Worm (Caenorhabditis elegans): ENCODE measurements around the gene srh-38.

The srh-38 gene

DNA sequence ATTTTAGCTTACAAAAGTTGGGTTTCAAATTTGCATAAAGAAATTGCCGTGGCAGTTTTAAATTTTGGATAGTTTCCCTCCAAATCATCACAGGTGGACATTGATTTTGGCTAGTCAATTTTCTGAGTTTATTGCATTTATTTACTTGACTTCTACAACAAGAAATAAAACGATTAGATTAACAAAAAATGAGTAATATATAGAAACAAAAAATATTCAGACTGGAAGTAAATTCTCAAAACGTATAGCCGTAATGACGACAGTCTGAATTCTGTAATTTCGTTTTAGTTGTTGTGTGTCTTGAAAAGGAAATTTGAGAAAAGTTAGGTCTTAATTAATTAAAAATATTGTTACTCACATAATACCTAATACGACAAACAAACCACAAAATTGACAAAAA, 16.0 kb upstream of the srh-38 start, which contains the start of gene srw-141:
srw-141 (minus strand) TSS at position 101 of the 400 bp plus-strand sequence.
- no peak for TF ChIP-seq lin-15B (tag; optimal IDR thresholded peaks at IDR 0.05)
- TF ChIP-seq fkh-10 (GFP tag; optimal IDR thresholded peaks at IDR 0.05) = no peak
- TF ChIP-seq fkh-2 (tag; optimal IDR thresholded peaks at IDR 0.05) = no peak
- TF ChIP-seq nhr-77 (tag; optimal IDR thresholded peaks at IDR 0.05) = no peak
- no peak for TF ChIP-seq ceh-16 (tag; optimal IDR thresholded peaks at IDR 0.05)
- TF ChIP-seq lin-39 (tag; optimal IDR thresholded peaks at IDR 0.05) = no peak
- TF ChIP-seq R02D3.7 (tag; optimal IDR thresholded peaks at IDR 0.05) = no peak
- TF ChIP-seq unc-39 (tag; optimal IDR thresholded peaks at IDR 0.05) = no peak
- no peak for TF ChIP-seq mdl-1 (tag; optimal IDR thresholded peaks at IDR 0.05)
- TF ChIP-seq nhr-11 (tag; optimal IDR thresholded peaks at IDR 0.05) = no peak
- TF ChIP-seq sea-2 (GFP tag; optimal IDR thresholded peaks at IDR 0.05) = no peak
- no peak for TF ChIP-seq zag-1 (tag; optimal IDR thresholded peaks at IDR 0.05)
- TF ChIP-seq hmg-11 (tag; optimal IDR thresholded peaks at IDR 0.05) = no peak

DNA sequence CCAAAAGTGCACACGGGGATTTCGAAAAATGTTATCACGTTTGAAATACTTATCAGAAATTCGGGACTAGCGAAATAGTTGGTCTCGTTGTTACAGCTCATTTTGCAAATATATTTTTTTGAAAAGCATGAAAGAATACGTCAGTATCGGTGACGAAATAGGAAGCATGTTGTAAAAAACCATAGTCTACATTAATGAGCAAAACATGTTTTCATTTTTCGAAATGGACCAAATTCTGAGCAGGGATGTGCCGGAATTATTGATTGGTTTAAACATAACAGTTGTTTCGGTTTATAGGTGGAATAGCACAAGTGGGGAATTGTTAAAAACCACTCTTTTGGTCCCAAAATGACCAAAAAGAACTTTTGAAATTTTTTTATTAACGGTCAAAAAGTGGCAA, 11.6 kb upstream of the srh-38 start, which contains the start of gene srh-247:
srh-247 (minus strand) TSS at position 101 of the 400 bp plus-strand sequence.
- TF ChIP-seq egl-27 (tag; optimal IDR thresholded peaks at IDR 0.05) = no peak
- no peak for TF ChIP-seq nhr-28 (tag; optimal IDR thresholded peaks at IDR 0.05)
- TF ChIP-seq eor-1 (tag; optimal IDR thresholded peaks at IDR 0.05) = no peak
- TF ChIP-seq nhr-67 (tag; optimal IDR thresholded peaks at IDR 0.05) = no peak
- TF ChIP-seq fos-1 (tag; optimal IDR thresholded peaks at IDR 0.05) = no peak
- TF ChIP-seq elt-2 (tag; optimal IDR thresholded peaks at IDR 0.05) = no peak

DNA sequence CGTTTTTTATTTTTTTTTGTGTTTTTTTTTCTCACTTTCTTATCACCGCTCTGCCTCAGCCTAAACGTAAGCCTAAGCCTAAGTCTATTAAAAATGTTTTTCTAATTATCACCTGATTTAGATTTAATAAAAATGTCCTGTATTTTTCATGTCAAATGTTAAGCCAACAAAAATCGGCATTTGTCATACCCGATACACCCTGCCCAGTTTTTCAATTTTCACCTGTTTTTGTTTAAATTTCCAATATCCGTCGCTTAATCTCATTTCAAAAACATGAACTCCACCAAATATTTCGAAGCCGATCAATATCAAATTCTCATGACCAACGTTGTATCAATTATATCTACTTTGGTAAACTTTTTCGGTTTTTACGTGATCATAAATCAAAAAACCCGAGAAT, 8.8 kb upstream of the srh-38 start, which contains the start of gene C31B8.1:
C31B8.1 (plus strand) TSS at position 301 of the 400 bp plus-strand sequence.
- TF ChIP-seq ztf-11 (tag; optimal IDR thresholded peaks at IDR 0.05) (no peak), mml-1 (tag; optimal IDR thresholded peaks at IDR 0.05) (no peak)

DNA sequence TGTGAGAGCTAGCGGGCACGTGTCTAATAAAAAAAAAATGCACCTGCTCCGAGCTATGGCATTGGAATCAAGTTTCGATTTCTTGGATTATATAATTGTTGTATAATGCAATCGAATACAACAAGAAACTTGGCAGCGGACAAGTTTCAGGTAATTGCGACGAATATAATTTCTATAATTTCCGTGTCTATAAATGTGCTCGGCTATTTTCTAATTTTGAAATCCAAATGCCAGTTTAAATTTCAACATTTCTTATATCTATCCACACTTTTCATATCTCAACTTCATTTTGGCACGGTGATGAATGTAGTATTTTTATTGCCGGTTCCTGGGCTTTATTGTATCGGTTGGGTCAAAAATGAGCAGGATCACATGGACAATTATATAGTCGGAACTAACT, 7.3 kb upstream of the srh-38 start, which contains the start of gene C31B8.16:
C31B8.16 (plus strand) TSS at position 301 of the 400 bp plus-strand sequence.
- TF ChIP-seq nhr-23 (tag; optimal IDR thresholded peaks at IDR 0.05) (no peak), skn-1 (tag; optimal IDR thresholded peaks at IDR 0.05) (no peak), lin-39 (tag; optimal IDR thresholded peaks at IDR 0.05) (no peak), nhr-237 (tag; optimal IDR thresholded peaks at IDR 0.05) (no peak), elt-2 (tag; optimal IDR thresholded peaks at IDR 0.05) (no peak), unc-39 (tag; optimal IDR thresholded peaks at IDR 0.05) (no peak), ama-1 (optimal IDR thresholded peaks at IDR 0.05) (no peak), nhr-11 (tag; optimal IDR thresholded peaks at IDR 0.05) (no peak), ceh-82 (tag; optimal IDR thresholded peaks at IDR 0.05) (no peak), tbx-2 (tag; optimal IDR thresholded peaks at IDR 0.05) (no peak), ztf-4 (tag; optimal IDR thresholded peaks at IDR 0.05) (no peak)

DNA sequence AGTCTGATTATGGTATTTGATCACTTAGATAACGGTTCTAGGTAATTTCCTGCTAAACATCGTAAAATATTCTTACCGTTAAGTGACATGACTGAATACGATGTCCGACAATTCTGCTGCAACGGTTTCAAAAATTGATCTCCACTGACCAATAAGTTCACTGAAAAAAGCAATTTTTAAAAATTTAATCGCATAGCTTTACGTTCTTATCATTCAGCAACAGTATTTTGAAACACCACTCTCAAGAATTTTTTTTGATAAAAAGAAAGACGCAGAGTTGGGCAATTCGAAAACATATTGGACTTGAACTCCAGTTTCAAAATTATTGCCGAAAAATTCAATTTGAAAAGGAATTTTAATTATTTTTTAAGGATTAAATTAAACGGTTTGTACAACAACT, 5.1 kb upstream of the srh-38 start, which contains the start of gene C31B8.12:
C31B8.12 (minus strand) TSS at position 101 of the 400 bp plus-strand sequence.
- TF ChIP-seq unc-39 (tag; optimal IDR thresholded peaks at IDR 0.05) (no peak), nhr-76 (tag; optimal IDR thresholded peaks at IDR 0.05) (no peak), ama-1 (optimal IDR thresholded peaks at IDR 0.05) (no peak), ceh-16 (tag; optimal IDR thresholded peaks at IDR 0.05) (no peak), ceh-9 (tag; optimal IDR thresholded peaks at IDR 0.05) (no peak), mml-1 (tag; optimal IDR thresholded peaks at IDR 0.05) (no peak), elt-2 (tag; optimal IDR thresholded peaks at IDR 0.05) (no peak), nhr-77 (tag; optimal IDR thresholded peaks at IDR 0.05) (no peak), snpc-4 (tag; optimal IDR thresholded peaks at IDR 0.05) (no peak)

DNA sequence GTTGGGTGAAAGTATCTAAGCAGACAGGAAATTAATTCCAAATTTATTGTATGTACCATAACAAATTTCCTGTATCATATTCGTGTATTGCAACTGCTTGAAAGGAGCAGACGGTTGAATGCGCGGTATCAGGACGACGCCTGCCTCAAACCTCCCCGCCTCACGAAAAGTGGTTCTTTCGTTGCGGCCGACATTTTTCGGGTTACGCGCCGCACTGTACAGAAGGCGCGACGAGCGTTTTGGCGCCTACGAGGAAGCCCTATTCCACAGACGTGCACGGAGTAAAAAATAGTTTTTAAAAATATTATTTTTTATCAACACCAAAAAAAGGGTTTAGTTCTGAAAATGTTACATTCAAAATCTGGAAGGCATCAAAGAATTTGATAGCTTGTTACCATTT, 2.4 kb downstream of the srh-38 start:
- TF ChIP-seq pqm-1 (tag; optimal IDR thresholded peaks at IDR 0.05) (no peak), unc-39 (tag; optimal IDR thresholded peaks at IDR 0.05) (no peak), ceh-9 (tag; optimal IDR thresholded peaks at IDR 0.05) (no peak), nhr-77 (tag; optimal IDR thresholded peaks at IDR 0.05) (no peak), lsy-12 (tag; optimal IDR thresholded peaks at IDR 0.05) (no peak), ceh-16 (tag; optimal IDR thresholded peaks at IDR 0.05) (no peak), pha-4 (tag; optimal IDR thresholded peaks at IDR 0.05) (no peak), lin-15B (tag; optimal IDR thresholded peaks at IDR 0.05) (no peak), snpc-4 (tag; optimal IDR thresholded peaks at IDR 0.05) (no peak), eor-1 (tag; optimal IDR thresholded peaks at IDR 0.05) (no peak), R02D3.7 (tag; optimal IDR thresholded peaks at IDR 0.05) (no peak), nhr-67 (tag; optimal IDR thresholded peaks at IDR 0.05) (no peak), elt-1 (tag; optimal IDR thresholded peaks at IDR 0.05) (no peak), fos-1 (tag; optimal IDR thresholded peaks at IDR 0.05) (no peak), jun-1 (tag; optimal IDR thresholded peaks at IDR 0.05) (no peak), daf-12 (tag; optimal IDR thresholded peaks at IDR 0.05) (no peak), aly-2 (tag; optimal IDR thresholded peaks at IDR 0.05) (no peak), zag-1 (tag; optimal IDR thresholded peaks at IDR 0.05) (no peak)

All from whole organism, L3 larva.